Fruit fly (Drosophila melanogaster) whole organism, pupa: ENCODE data around the gene CG31988.

ENCODE experiments used
- CG10348 ChIP-seq: fragments of 200-800 bp; sonication (Bioruptor generic); IDR thresholded peaks from 2 replicates; pipeline ENCODE4 v1.3.6; 2022; ENCODE audit warnings: missing biosample characterization, missing genetic modification characterization
- CG13204 ChIP-seq: fragments of 200-800 bp; sonication (Bioruptor generic); optimal IDR thresholded peaks from 2 replicates; lab custom pipeline; 2018; ENCODE audit warnings: missing biosample characterization, mild to moderate bottlenecking, missing genetic modification characterization, moderate library complexity
- CG15710 ChIP-seq: fragments of 200-800 bp; sonication (Bioruptor generic); optimal IDR thresholded peaks from 2 replicates; lab custom pipeline; 2018; ENCODE audit warnings: missing biosample characterization, mild to moderate bottlenecking, missing genetic modification characterization, moderate library complexity
- CG4496 ChIP-seq: fragments of 200-800 bp; sonication (Bioruptor generic); IDR thresholded peaks from 3 replicates; pipeline ENCODE4 v1.3.6; 2022; ENCODE audit warnings: missing biosample characterization, missing genetic modification characterization
- D1 ChIP-seq: fragments of 200-800 bp; sonication (Bioruptor generic); optimal IDR thresholded peaks from 2 replicates; lab custom pipeline; 2018; ENCODE audit warnings: missing biosample characterization, mild to moderate bottlenecking, missing genetic modification characterization, moderate library complexity
- Pif1A ChIP-seq: fragments of 200-800 bp; sonication (Bioruptor generic); optimal IDR thresholded peaks from 3 replicates; lab custom pipeline; 2016; ENCODE audit warnings: missing biosample characterization, missing genetic modification characterization
- Pif1B ChIP-seq: fragments of 200-800 bp; sonication (Bioruptor generic); optimal IDR thresholded peaks from 3 replicates; lab custom pipeline; 2016; ENCODE audit warnings: missing biosample characterization, missing genetic modification characterization
- Snoo ChIP-seq: fragments of 200-800 bp; sonication (Bioruptor generic); optimal IDR thresholded peaks from 3 replicates; lab custom pipeline; 2017; ENCODE audit warnings: missing biosample characterization, mild to moderate bottlenecking, missing genetic modification characterization, inconsistent platforms
- fd96Ca ChIP-seq: fragments of 200-800 bp; sonication (Bioruptor generic); IDR thresholded peaks from 3 replicates; pipeline ENCODE4 v1.3.6; 2022; ENCODE audit warnings: missing biosample characterization, missing genetic modification characterization

dm6 chr2L:21233430-21233829 lies 30.8 kb upstream of the CG31988 start:
- TF ChIP-seq Snoo (no peak), CG15710 (no peak), Pif1A (no peak), D1 (tag; lab: Kevin White, UChicago) (no peak), CG4496 (GFP tag; lab: Robert Waterston, UW) (no peak), Pif1B (no peak), CG10348 (GFP tag; lab: Robert Waterston, UW) (no peak), fd96Ca (no peak), CG13204 (GFP tag; lab: Kevin White, UChicago) (no peak)
